Fruit fly (Drosophila melanogaster) whole organism, adult: ENCODE measurements around the gene dpy.
A peak's percentile ranks its signal among the peaks of the same experiment; 100 is the strongest.

ENCODE experiments used
- CG11617 ChIP-seq: fragments of 200-800 bp; sonication (Bioruptor generic); optimal IDR thresholded peaks from 2 replicates; lab custom pipeline; 2017; ENCODE audit warnings: mild to moderate bottlenecking, missing biosample characterization, missing genetic modification reagents, missing genetic modification characterization
- CG12768 ChIP-seq: fragments of 200-800 bp; sonication (Bioruptor generic); optimal IDR thresholded peaks from 2 replicates; lab custom pipeline; 2017; ENCODE audit warnings: missing biosample characterization, missing genetic modification characterization, mild to moderate bottlenecking, moderate library complexity, missing genetic modification reagents
- CG14711 ChIP-seq: fragments of 200-800 bp; sonication (Bioruptor generic); optimal IDR thresholded peaks from 2 replicates; lab custom pipeline; 2018; ENCODE audit warnings: missing biosample characterization, mild to moderate bottlenecking, missing genetic modification characterization, moderate library complexity
- CG1620 ChIP-seq: fragments of 200-800 bp; sonication (Bioruptor generic); optimal IDR thresholded peaks from 2 replicates; lab custom pipeline; 2016; ENCODE audit warnings: missing biosample characterization, missing genetic modification characterization
- CG33017 ChIP-seq: fragments of 200-800 bp; sonication (Bioruptor generic); optimal IDR thresholded peaks from 2 replicates; lab custom pipeline; 2018; ENCODE audit warnings: missing biosample characterization, mild to moderate bottlenecking, missing genetic modification characterization, moderate library complexity
- CG5204 ChIP-seq: fragments of 200-800 bp; sonication (Bioruptor generic); optimal IDR thresholded peaks from 2 replicates; lab custom pipeline; 2016; ENCODE audit warnings: missing biosample characterization, missing genetic modification characterization
- CG7045 ChIP-seq: fragments of 200-800 bp; sonication (Bioruptor generic); optimal IDR thresholded peaks from 2 replicates; lab custom pipeline; 2017; ENCODE audit warnings: missing biosample characterization, mild to moderate bottlenecking, missing genetic modification characterization
- CG7101 ChIP-seq: fragments of 200-800 bp; sonication (Bioruptor generic); optimal IDR thresholded peaks from 2 replicates; lab custom pipeline; 2018; ENCODE audit warnings: missing biosample characterization, mild to moderate bottlenecking, missing genetic modification characterization, moderate library complexity
- Clk ChIP-seq: fragments of 200-800 bp; sonication (Bioruptor generic); optimal IDR thresholded peaks from 2 replicates; lab custom pipeline; 2017; ENCODE audit warnings: missing biosample characterization, missing genetic modification characterization
- Hr96 ChIP-seq: fragments of 200-800 bp; sonication (Bioruptor generic); optimal IDR thresholded peaks from 2 replicates; lab custom pipeline; 2016; ENCODE audit warnings: missing biosample characterization, missing genetic modification characterization
- Mnt ChIP-seq: fragments of 200-800 bp; sonication (Bioruptor generic); optimal IDR thresholded peaks from 2 replicates; lab custom pipeline; 2016; ENCODE audit warnings: missing biosample characterization, mild to moderate bottlenecking, missing genetic modification characterization
- bab1 ChIP-seq: fragments of 200-800 bp; sonication (Bioruptor generic); optimal IDR thresholded peaks from 3 replicates; lab custom pipeline; 2019; ENCODE audit warnings: missing biosample characterization, mild to moderate bottlenecking, missing genetic modification characterization, moderate library complexity
- cic ChIP-seq: fragments of 200-800 bp; sonication (Bioruptor generic); optimal IDR thresholded peaks from 2 replicates; lab custom pipeline; 2017; ENCODE audit warnings: missing biosample characterization, mild to moderate bottlenecking, missing genetic modification characterization, moderate library complexity
- cnc ChIP-seq, 2 experiments: fragments of >200 bp; optimal IDR thresholded peaks; 2 replicates each; lab custom pipeline; 2017
- kay ChIP-seq: fragments of 200-800 bp; sonication (Bioruptor generic); peaks from one replicate; lab custom pipeline; 2016; ENCODE audit warnings: missing biosample characterization, missing genetic modification characterization, borderline replicate concordance
- ovo ChIP-seq: fragments of 200-800 bp; sonication (Bioruptor generic); optimal IDR thresholded peaks from 2 replicates; lab custom pipeline; 2016; ENCODE audit warnings: missing biosample characterization, missing genetic modification characterization
- pad ChIP-seq: fragments of 200-800 bp; sonication (Bioruptor generic); optimal IDR thresholded peaks from 3 replicates; lab custom pipeline; 2017; ENCODE audit warnings: missing biosample characterization, missing genetic modification characterization, mild to moderate bottlenecking, moderate library complexity, missing genetic modification reagents
- tj ChIP-seq: fragments of 200-800 bp; sonication (Bioruptor generic); optimal IDR thresholded peaks from 3 replicates; lab custom pipeline; 2017; ENCODE audit warnings: missing biosample characterization, mild to moderate bottlenecking, missing genetic modification characterization, moderate library complexity
- toe ChIP-seq: fragments of 200-800 bp; sonication (Bioruptor generic); optimal IDR thresholded peaks from 2 replicates; lab custom pipeline; 2016; ENCODE audit warnings: missing biosample characterization, missing genetic modification characterization

dpy gene

DNA sequence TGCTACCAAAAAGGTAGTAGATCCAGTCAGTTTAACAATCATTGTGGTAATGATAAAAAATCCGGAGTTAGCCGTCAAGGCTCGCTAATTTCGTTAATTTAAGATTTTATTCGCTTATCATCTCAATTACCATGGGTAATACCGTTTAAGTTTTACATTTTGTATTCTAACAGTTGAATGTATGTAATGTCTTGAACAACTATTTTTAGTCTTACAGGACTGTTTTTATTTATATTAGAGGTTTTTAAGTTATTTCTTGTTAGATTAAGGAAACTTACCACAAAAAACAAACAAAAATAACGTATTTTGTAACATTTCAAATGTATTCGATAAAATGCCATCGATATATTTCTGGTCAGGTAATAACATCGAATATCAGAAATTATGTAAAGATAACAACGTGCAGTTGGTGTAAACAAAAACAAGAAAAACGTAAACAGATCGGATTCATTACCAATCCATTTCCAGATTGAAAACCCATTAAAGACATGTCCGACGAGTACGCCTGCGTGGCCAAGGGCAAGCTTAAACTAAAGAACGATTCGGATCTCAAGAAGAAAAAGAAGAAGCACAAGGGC, 172.0 kb downstream of the dpy start, which contains the start of the genes Sfp24F and CG15432:
Gene Sfp24F (minus strand): TSS at position 51 of the 578 bp plus-strand sequence.
Gene CG15432 (plus strand): TSS at position 311 of the 578 bp plus-strand sequence.
- no peak for TF ChIP-seq cic
- TF ChIP-seq bab1 (GFP tag; lab: Kevin White, UChicago) = peak; percentile 9

DNA sequence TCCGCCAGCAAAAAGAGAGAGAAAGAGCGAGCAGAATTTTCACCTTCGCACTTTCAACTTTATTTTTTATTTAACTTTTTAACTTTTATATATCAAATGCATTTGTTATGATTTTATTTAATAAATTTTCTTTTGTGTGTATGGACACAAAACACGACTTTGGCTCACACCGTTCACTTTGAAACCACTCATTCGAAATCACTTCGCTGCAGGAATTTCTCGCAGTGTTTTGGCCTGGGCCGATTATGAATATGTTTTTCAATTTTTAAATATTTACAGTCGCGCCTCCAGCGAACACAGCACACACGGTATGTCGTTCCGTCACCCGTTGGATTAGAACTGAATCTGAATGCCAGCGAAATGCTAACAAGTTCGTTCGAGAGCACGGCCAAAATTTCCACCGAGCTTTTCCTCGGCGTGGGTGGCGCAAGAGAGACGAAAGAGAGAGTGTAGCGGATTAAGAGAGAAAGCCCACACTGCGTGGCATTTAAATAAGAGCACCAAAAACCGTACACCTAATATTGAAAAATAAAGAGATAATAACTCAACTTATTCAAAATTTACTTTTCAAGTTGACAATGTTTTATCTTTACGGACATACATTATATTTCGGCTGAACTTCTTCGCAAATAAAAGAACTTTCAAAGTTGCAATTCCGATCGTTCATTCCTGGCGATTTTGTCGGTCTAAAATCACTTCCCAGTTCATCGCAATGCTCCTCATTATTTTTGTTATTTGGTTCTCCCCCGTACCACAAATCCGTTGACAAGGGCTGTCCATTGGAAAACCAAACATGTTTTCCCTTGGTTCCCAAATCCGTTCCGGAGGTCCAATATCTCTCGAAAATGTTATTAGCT, 173.0 kb downstream of the dpy start, which contains the start of gene CG15431:
Gene CG15431 (minus strand): TSS at position 402 of the 857 bp plus-strand sequence.
- TF ChIP-seq CG33017 (peak; percentile 5), CG7045 (peak; percentile 29), CG11617 (GFP tag; lab: Kevin White, UChicago) (peak; percentile 25), Hr96 (GFP tag; lab: Kevin White, UChicago) (no peak)

DNA sequence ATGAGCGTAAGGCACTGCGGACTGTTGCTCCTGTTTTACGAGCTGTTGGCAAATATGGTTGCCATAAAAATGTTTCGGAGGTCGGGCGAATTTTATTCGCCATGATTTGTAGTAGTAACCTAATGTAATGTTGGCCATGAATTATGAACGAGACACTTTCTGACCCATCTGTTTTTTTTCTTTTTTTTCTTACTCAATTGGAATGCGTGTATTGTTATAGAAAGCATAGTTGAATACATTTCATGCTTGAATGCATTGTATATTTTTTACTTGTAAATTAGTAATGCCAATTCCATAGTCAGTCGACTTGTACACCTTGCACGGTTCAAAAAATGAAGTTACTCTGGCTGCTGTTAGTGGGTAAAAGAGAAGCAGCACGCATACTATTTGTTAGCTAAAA, 176.6 kb downstream of the dpy start, which contains the start of gene CG43056:
Gene CG43056 (plus strand): TSS at position 301 of the 400 bp plus-strand sequence.
- TF ChIP-seq cnc (optimal IDR thresholded peaks at IDR 0.05; lab: Kevin White, UChicago) (no peak), Hr96 (GFP tag; lab: Kevin White, UChicago) (no peak), Clk (no peak), cic (no peak), pad (GFP tag; lab: Kevin White, UChicago) (no peak), ovo (no peak)

DNA sequence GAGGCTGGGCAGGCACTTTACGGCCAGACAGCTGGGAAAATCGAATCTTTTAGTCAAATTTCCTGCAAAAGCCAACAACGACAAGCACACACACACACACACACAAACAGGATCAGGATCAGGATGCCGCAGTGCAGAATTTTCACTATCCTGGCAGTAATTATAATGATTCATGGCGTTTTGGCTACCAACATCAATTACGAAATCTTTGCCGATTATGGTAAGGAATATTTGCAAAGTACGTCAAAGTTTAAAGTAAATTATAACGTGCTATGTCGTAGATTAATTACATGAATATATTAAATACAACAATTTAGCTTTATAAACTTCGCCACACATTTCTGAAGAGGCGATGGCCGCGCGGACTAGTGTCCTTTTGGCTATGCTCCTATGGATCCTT, 180.5 kb downstream of the dpy start, which contains the start of the genes CG34177 and CG34178:
Gene CG34177 (plus strand): TSS at position 301 of the 400 bp plus-strand sequence.
Gene CG34178 (plus strand): TSS at position 301 of the 400 bp plus-strand sequence.
- no peak for TF ChIP-seq toe (GFP tag; lab: Kevin White, UChicago)
- TF ChIP-seq Mnt = no peak
- no peak for TF ChIP-seq CG14711 (tag; lab: Kevin White, UChicago)
- TF ChIP-seq CG5204 (GFP tag; lab: Kevin White, UChicago) = no peak
- TF ChIP-seq CG33017 = no peak
- no peak for TF ChIP-seq tj (GFP tag; lab: Kevin White, UChicago)
- no peak for TF ChIP-seq CG12768 (GFP tag; lab: Kevin White, UChicago)
- TF ChIP-seq cnc (optimal IDR thresholded peaks at IDR 0.05; lab: Kevin White, UChicago) = no peak
- no peak for TF ChIP-seq CG11617 (GFP tag; lab: Kevin White, UChicago)
- no peak for TF ChIP-seq Clk
- TF ChIP-seq CG1620 (GFP tag; lab: Kevin White, UChicago) = no peak
- TF ChIP-seq kay (GFP tag; lab: Kevin White, UChicago) = no peak
- TF ChIP-seq CG7101 (tag; lab: Kevin White, UChicago) = no peak
